Fruit fly (Drosophila melanogaster): Measurements from ENCODE around the gene CG45067.

The CG45067 gene

DNA sequence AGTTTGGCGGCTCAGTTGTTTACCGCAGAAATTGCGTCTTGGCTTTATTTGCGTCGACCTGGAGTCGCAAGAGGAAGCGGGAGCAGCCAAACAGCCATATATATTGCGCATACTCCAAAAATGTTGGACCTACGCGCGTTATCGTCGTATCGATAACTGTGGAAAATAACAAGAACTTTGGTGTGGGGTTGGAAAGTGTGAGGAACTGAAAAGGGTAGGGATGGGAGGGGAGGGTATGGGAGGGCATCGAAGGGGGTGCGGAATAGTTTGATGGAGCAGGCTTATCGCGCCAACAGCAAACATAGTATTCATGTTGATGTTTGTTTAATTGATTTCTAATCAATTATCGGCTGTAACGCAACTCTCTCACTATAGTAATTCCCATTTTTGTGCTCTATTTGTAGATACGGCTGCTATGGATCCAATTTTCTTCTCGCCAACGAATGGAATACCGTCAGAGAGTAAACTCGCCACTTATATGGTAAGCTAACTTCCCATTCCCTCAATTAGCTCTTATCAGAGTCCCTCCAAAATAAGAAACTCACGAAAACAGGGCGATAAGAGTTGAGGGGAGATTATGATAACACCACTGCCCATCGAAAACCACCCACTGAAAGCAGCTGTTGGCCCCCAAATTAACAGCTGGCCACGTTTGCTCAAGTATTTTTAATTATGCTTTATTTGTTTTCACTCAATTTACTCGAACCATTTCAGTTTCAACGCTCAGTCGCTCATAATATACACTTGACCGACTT lies 30.8 kb downstream of the CG45067 start (continued):
- TF ChIP-seq unc-4 (GFP tag; IDR thresholded peaks at IDR 0.05; ENCODE audit: partially characterized antibody) (no peak), chif (GFP tag; optimal IDR thresholded peaks at IDR 0.05) (peak; percentile 13 to 28), lbe (GFP tag; optimal IDR thresholded peaks at IDR 0.05) (peak; percentile 36), CG10959 (GFP tag; IDR thresholded peaks at IDR 0.05) (no peak), CkIIα-i1 (GFP tag; IDR thresholded peaks at IDR 0.05) (no peak), Hr78 (GFP tag; optimal IDR thresholded peaks at IDR 0.05) (peak in 1 of 2 experiments; percentile 32), dati (GFP tag; IDR thresholded peaks at IDR 0.05) (no peak), dpn (GFP tag; optimal IDR thresholded peaks at IDR 0.05) (peak; percentile 12 to 30), CG4854 (GFP tag; optimal IDR thresholded peaks at IDR 0.05) (no peak), CG4730 (GFP tag; IDR thresholded peaks at IDR 0.05) (no peak), gro (GFP tag; optimal IDR thresholded peaks at IDR 0.05) (no peak), CG6175 (GFP tag; IDR thresholded peaks at IDR 0.05) (no peak), CG13123 (GFP tag; optimal IDR thresholded peaks at IDR 0.05) (peak; percentile 39), CG31388 (GFP tag; optimal IDR thresholded peaks at IDR 0.05) (no peak), grau (tag; optimal IDR thresholded peaks at IDR 0.05) (peak; percentile 19), CG3838 (GFP tag; optimal IDR thresholded peaks at IDR 0.05) (peak; percentile 70), Blimp-1 (GFP tag; optimal IDR thresholded peaks at IDR 0.05) (peak; percentile 71), jumu (GFP tag; optimal IDR thresholded peaks at IDR 0.05) (no peak), fd102C (GFP tag; optimal IDR thresholded peaks at IDR 0.05) (no peak), toy (GFP tag; IDR thresholded peaks at IDR 0.05) (no peak; the same call in 1 of the 2 replicates), Sin3A (optimal IDR thresholded peaks at IDR 0.05) (no peak), Tbp (GFP tag; optimal IDR thresholded peaks at IDR 0.05) (no peak), hb (GFP tag; IDR thresholded peaks at IDR 0.05; ENCODE audit: partially characterized antibody) (no peak), Dbx (GFP tag; IDR thresholded peaks at IDR 0.05) (peak; percentile 34; the same call in 2 of the 3 replicates), pnt (GFP tag; optimal IDR thresholded peaks at IDR 0.05) (peak; percentile 53), bbx (GFP tag; IDR thresholded peaks at IDR 0.05; ENCODE audit: partially characterized antibody) (no peak; the same call in 1 of the 2 replicates), rib (GFP tag; IDR thresholded peaks at IDR 0.05) (peak; percentile 63), Dll (GFP tag; IDR thresholded peaks at IDR 0.05; ENCODE audit: partially characterized antibody) (0 out of 4 replicates have a peak, but pooled peaks have one; percentile 26), CG10654 (GFP tag; optimal IDR thresholded peaks at IDR 0.05) (peak; percentile 33), Ets97D (GFP tag; optimal IDR thresholded peaks at IDR 0.05) (no peak), CG34224 (GFP tag; IDR thresholded peaks at IDR 0.05; ENCODE audit: partially characterized antibody) (no peak), seq (GFP tag; IDR thresholded peaks at IDR 0.05) (peak; percentile 61; the same call in 1 of the 2 replicates), wor (GFP tag; IDR thresholded peaks at IDR 0.05) (no peak), Xbp1 (GFP tag; optimal IDR thresholded peaks at IDR 0.05) (no peak), Gsc (GFP tag; IDR thresholded peaks at IDR 0.05) (no peak), Bteb2 (GFP tag; optimal IDR thresholded peaks at IDR 0.05) (no peak), dm (GFP tag; optimal IDR thresholded peaks at IDR 0.05) (peak; percentile 11), HLH54F (GFP tag; optimal IDR thresholded peaks at IDR 0.05) (no peak), CG13775 (GFP tag; optimal IDR thresholded peaks at IDR 0.05) (peak; percentile 3), CG11398 (GFP tag; optimal IDR thresholded peaks at IDR 0.05) (peak; percentile 33), CG7271 (tag; optimal IDR thresholded peaks at IDR 0.05) (no peak), CG17912 (GFP tag; optimal IDR thresholded peaks at IDR 0.05) (no peak), CG32767 (GFP tag; IDR thresholded peaks at IDR 0.05) (0 out of 2 replicates have a peak, but pooled peaks have one; percentile 37), sob (GFP tag; IDR thresholded peaks at IDR 0.05) (no peak; the same call in 1 of the 2 replicates), CG3726 (GFP tag; IDR thresholded peaks at IDR 0.05) (0 out of 3 replicates have a peak, but pooled peaks have one; percentile 50), aop (GFP tag; IDR thresholded peaks at IDR 0.05) (peak; percentile 44; the same call in 1 of the 2 replicates), D (optimal IDR thresholded peaks at IDR 0.05) (no peak), D (GFP tag; optimal IDR thresholded peaks at IDR 0.05) (peak; percentile 76), Doc2 (GFP tag; IDR thresholded peaks at IDR 0.05) (no peak), Spps (tag; optimal IDR thresholded peaks at IDR 0.05) (peak; percentile 47)

Measured in whole organism, embryonic.